Fruit fly (Drosophila melanogaster) whole organism, embryonic: ENCODE results near the gene CG32344.

ENCODE experiments used
- ATbp ChIP-seq: fragments of 200-800 bp; sonication (Bioruptor generic); optimal IDR thresholded peaks from 2 replicates; lab custom pipeline; 2017; ENCODE audit warnings: missing biosample characterization, mild to moderate bottlenecking, missing genetic modification characterization, missing genetic modification reagents
- Bgb ChIP-seq: fragments of 200-800 bp; sonication (Bioruptor generic); IDR thresholded peaks from 2 replicates; pipeline ENCODE4 v1.3.6; 2022; ENCODE audit warnings: missing biosample characterization, missing genetic modification characterization; ENCODE audit not compliant: partially characterized antibody
- CG11398 ChIP-seq: fragments of 200-800 bp; sonication (Bioruptor generic); optimal IDR thresholded peaks from 2 replicates; lab custom pipeline; 2016; ENCODE audit warnings: missing biosample characterization, missing genetic modification characterization
- CG12104 ChIP-seq: fragments of 200-800 bp; sonication (Bioruptor generic); optimal IDR thresholded peaks from 3 replicates; lab custom pipeline; 2016; ENCODE audit warnings: missing biosample characterization, missing genetic modification characterization
- CG13287 ChIP-seq: fragments of 200-800 bp; sonication (Bioruptor generic); IDR thresholded peaks from 2 replicates; pipeline ENCODE4 v1.3.6; 2022; ENCODE audit warnings: missing biosample characterization, missing genetic modification characterization; ENCODE audit not compliant: partially characterized antibody
- CG16779 ChIP-seq: fragments of 200-800 bp; sonication (Bioruptor generic); IDR thresholded peaks from 2 replicates; pipeline ENCODE4 v1.3.6; 2022; ENCODE audit warnings: missing biosample characterization, missing genetic modification characterization
- CG16815 ChIP-seq: fragments of 200-800 bp; sonication (Bioruptor generic); optimal IDR thresholded peaks from 3 replicates; lab custom pipeline; 2017; ENCODE audit warnings: missing biosample characterization, mild to moderate bottlenecking, missing genetic modification characterization
- CG17186 ChIP-seq: fragments of 200-800 bp; sonication (Bioruptor generic); optimal IDR thresholded peaks from 3 replicates; lab custom pipeline; 2017; ENCODE audit warnings: missing biosample characterization, missing genetic modification reagents, missing genetic modification characterization
- CG31441 ChIP-seq: fragments of 200-800 bp; sonication (Bioruptor generic); IDR thresholded peaks from 2 replicates; pipeline ENCODE4 v1.3.6; 2022; ENCODE audit warnings: missing biosample characterization, missing genetic modification characterization
- CG32532 ChIP-seq: fragments of 200-800 bp; sonication (Bioruptor generic); IDR thresholded peaks from 2 replicates; pipeline ENCODE4 v1.3.6; 2022; ENCODE audit warnings: missing biosample characterization, missing genetic modification characterization
- CG33557 ChIP-seq: fragments of 200-800 bp; sonication (Bioruptor generic); optimal IDR thresholded peaks from 2 replicates; lab custom pipeline; 2019; ENCODE audit warnings: missing biosample characterization, mild to moderate bottlenecking, missing genetic modification characterization, moderate library complexity
- CG34224 ChIP-seq: fragments of 200-800 bp; sonication (Bioruptor generic); IDR thresholded peaks from 3 replicates; pipeline ENCODE4 v1.3.6; 2022; ENCODE audit warnings: missing biosample characterization, missing genetic modification characterization; ENCODE audit not compliant: partially characterized antibody
- CG43689 ChIP-seq: fragments of 200-800 bp; sonication (Bioruptor generic); IDR thresholded peaks from 2 replicates; pipeline ENCODE4 v1.3.6; 2022; ENCODE audit warnings: missing biosample characterization, missing genetic modification characterization
- CG6765 ChIP-seq: fragments of 200-800 bp; sonication (Bioruptor generic); optimal IDR thresholded peaks from 3 replicates; lab custom pipeline; 2017; ENCODE audit warnings: missing biosample characterization, mild to moderate bottlenecking, missing genetic modification characterization
- CG6813 ChIP-seq: fragments of 200-800 bp; sonication (Bioruptor generic); optimal IDR thresholded peaks from 2 replicates; lab custom pipeline; 2017; ENCODE audit warnings: missing biosample characterization, missing genetic modification characterization, mild to moderate bottlenecking, moderate library complexity, missing genetic modification reagents
- CG8281 ChIP-seq: fragments of 200-800 bp; sonication (Bioruptor generic); optimal IDR thresholded peaks from 2 replicates; lab custom pipeline; 2018; ENCODE audit warnings: missing biosample characterization, mild to moderate bottlenecking, missing genetic modification characterization, moderate library complexity
- CG8765 ChIP-seq: fragments of 200-800 bp; sonication (Bioruptor generic); IDR thresholded peaks from 2 replicates; pipeline ENCODE4 v1.3.6; 2022; ENCODE audit warnings: missing biosample characterization, missing genetic modification characterization
- CrebB ChIP-seq: fragments of 200-800 bp; sonication (Bioruptor generic); optimal IDR thresholded peaks from 3 replicates; lab custom pipeline; 2018; ENCODE audit warnings: missing biosample characterization, mild to moderate bottlenecking, missing genetic modification characterization
- Dfd ChIP-seq, 2 experiments: fragments of >200 bp; optimal IDR thresholded peaks; 2 replicates each; lab custom pipeline; 2017; ENCODE audit warnings: missing biosample characterization in 2 of 2, missing genetic modification characterization in 2 of 2
- Dip3 ChIP-seq: fragments of 200-800 bp; sonication (Bioruptor generic); optimal IDR thresholded peaks from 3 replicates; lab custom pipeline; 2016; ENCODE audit warnings: missing biosample characterization, missing genetic modification characterization
- Eip74EF ChIP-seq, 2 experiments: fragments of 200-800 bp in 1 of 2; fragments of >200 bp in 1 of 2; sonication (Bioruptor generic) in 1 of 2; optimal IDR thresholded peaks; 2 replicates each; lab custom pipeline; 2017 to 2019; ENCODE audit warnings: missing biosample characterization in 2 of 2, missing genetic modification characterization in 2 of 2, mild to moderate bottlenecking in 1 of 2, moderate library complexity in 1 of 2
- HmgD ChIP-seq: fragments of 200-800 bp; sonication (Bioruptor generic); optimal IDR thresholded peaks from 3 replicates; lab custom pipeline; 2016; ENCODE audit warnings: missing biosample characterization, missing genetic modification characterization
- Oli ChIP-seq: fragments of 200-800 bp; sonication (Bioruptor generic); optimal IDR thresholded peaks from 2 replicates; lab custom pipeline; 2018; ENCODE audit warnings: missing biosample characterization, mild to moderate bottlenecking, missing genetic modification characterization, moderate library complexity
- Sry-δ ChIP-seq: fragments of 200-800 bp; sonication (Bioruptor generic); optimal IDR thresholded peaks from 2 replicates; lab custom pipeline; 2016; ENCODE audit warnings: missing biosample characterization, missing genetic modification characterization
- TFAM ChIP-seq: fragments of 200-800 bp; sonication (Bioruptor generic); optimal IDR thresholded peaks from 2 replicates; lab custom pipeline; 2017; ENCODE audit warnings: missing biosample characterization, missing genetic modification characterization, inconsistent platforms
- Trl ChIP-seq, 3 experiments: fragments of >200 bp in 2 of 3; fragments of 200-800 bp in 1 of 3; sonication (Bioruptor generic) in 1 of 3; optimal IDR thresholded peaks; 2 replicates in 1 of 3; 3 replicates in 2 of 3; lab custom pipeline; 2016 to 2017; ENCODE audit warnings: missing biosample characterization in 1 of 3, missing genetic modification characterization in 1 of 3
- Xbp1 ChIP-seq: fragments of 200-800 bp; sonication (Bioruptor generic); optimal IDR thresholded peaks from 3 replicates; lab custom pipeline; 2016; ENCODE audit warnings: missing biosample characterization, mild to moderate bottlenecking, missing genetic modification characterization
- ac ChIP-seq: fragments of 200-800 bp; sonication (Bioruptor generic); optimal IDR thresholded peaks from 3 replicates; lab custom pipeline; 2017; ENCODE audit warnings: missing biosample characterization, mild to moderate bottlenecking, missing genetic modification characterization
- bcd ChIP-seq: fragments of 200-800 bp; sonication (Bioruptor generic); optimal IDR thresholded peaks from 2 replicates; lab custom pipeline; 2017; ENCODE audit warnings: missing biosample characterization, mild to moderate bottlenecking, missing genetic modification characterization
- bigmax ChIP-seq: fragments of 200-800 bp; sonication (Bioruptor generic); optimal IDR thresholded peaks from 2 replicates; lab custom pipeline; 2018; ENCODE audit warnings: missing biosample characterization, mild to moderate bottlenecking, missing genetic modification characterization
- bsh ChIP-seq, 2 experiments: fragments of 200-800 bp; sonication (Bioruptor generic); optimal IDR thresholded peaks; 2 replicates each; lab custom pipeline; 2017 to 2018; ENCODE audit warnings: mild to moderate bottlenecking in 2 of 2, missing biosample characterization in 2 of 2, missing genetic modification characterization in 2 of 2, moderate library complexity in 1 of 2
- btn ChIP-seq: fragments of 200-800 bp; sonication (Bioruptor generic); optimal IDR thresholded peaks from 2 replicates; lab custom pipeline; 2016; ENCODE audit warnings: missing biosample characterization, missing genetic modification characterization
- cg ChIP-seq: fragments of 200-800 bp; sonication (Bioruptor generic); optimal IDR thresholded peaks from 3 replicates; lab custom pipeline; 2019; ENCODE audit warnings: missing biosample characterization, mild to moderate bottlenecking, missing genetic modification characterization, moderate library complexity
- ci ChIP-seq: fragments of 200-800 bp; sonication (Bioruptor generic); IDR thresholded peaks from 3 replicates; pipeline ENCODE4 v1.3.6; 2022; ENCODE audit warnings: missing biosample characterization, missing genetic modification characterization
- emc ChIP-seq: fragments of 200-800 bp; sonication (Bioruptor generic); optimal IDR thresholded peaks from 2 replicates; lab custom pipeline; 2016; ENCODE audit warnings: missing biosample characterization, missing genetic modification characterization
- fd102C ChIP-seq: fragments of 200-800 bp; sonication (Bioruptor generic); optimal IDR thresholded peaks from 2 replicates; lab custom pipeline; 2018; ENCODE audit warnings: missing biosample characterization, mild to moderate bottlenecking, missing genetic modification characterization, moderate library complexity
- gcm2 ChIP-seq: fragments of 200-800 bp; sonication (Bioruptor generic); optimal IDR thresholded peaks from 2 replicates; lab custom pipeline; 2016; ENCODE audit warnings: missing biosample characterization, missing genetic modification characterization
- grau ChIP-seq: fragments of 200-800 bp; optimal IDR thresholded peaks from 3 replicates; lab custom pipeline; 2019; ENCODE audit warnings: missing biosample characterization, mild to moderate bottlenecking, missing genetic modification characterization, moderate library complexity
- hbn ChIP-seq: fragments of 200-800 bp; sonication (Bioruptor generic); IDR thresholded peaks from 2 replicates; pipeline ENCODE4 v1.3.6; 2022; ENCODE audit warnings: missing biosample characterization, missing genetic modification characterization; ENCODE audit not compliant: partially characterized antibody
- rib ChIP-seq: fragments of 200-800 bp; sonication (Bioruptor generic); IDR thresholded peaks from 2 replicates; pipeline ENCODE4 v1.3.6; 2022; ENCODE audit warnings: missing biosample characterization, missing genetic modification characterization
- salm ChIP-seq: fragments of 200-800 bp; sonication (Bioruptor generic); optimal IDR thresholded peaks from 2 replicates; lab custom pipeline; 2018; ENCODE audit warnings: missing biosample characterization, mild to moderate bottlenecking, missing genetic modification characterization
- shn ChIP-seq: fragments of 200-800 bp; sonication (Bioruptor generic); optimal IDR thresholded peaks from 3 replicates; lab custom pipeline; 2016; ENCODE audit warnings: missing biosample characterization, missing genetic modification characterization
- slbo ChIP-seq: fragments of 200-800 bp; sonication (Bioruptor generic); IDR thresholded peaks from 2 replicates; pipeline ENCODE4 v1.3.6; 2022; ENCODE audit warnings: missing biosample characterization, missing genetic modification characterization
- sna ChIP-seq: fragments of 200-800 bp; sonication (Bioruptor generic); IDR thresholded peaks from 2 replicates; pipeline ENCODE4 v1.3.6; 2022; ENCODE audit warnings: missing biosample characterization, missing genetic modification characterization; ENCODE audit not compliant: partially characterized antibody
- sr ChIP-seq: fragments of 200-800 bp; sonication (Bioruptor generic); IDR thresholded peaks from 3 replicates; pipeline ENCODE4 v1.3.6; 2022; ENCODE audit warnings: missing biosample characterization, missing genetic modification characterization
- sug ChIP-seq: fragments of 200-800 bp; optimal IDR thresholded peaks from 2 replicates; lab custom pipeline; 2019; ENCODE audit warnings: missing biosample characterization, mild to moderate bottlenecking, missing genetic modification characterization, moderate library complexity
- tx ChIP-seq: fragments of 200-800 bp; sonication (Bioruptor generic); optimal IDR thresholded peaks from 2 replicates; lab custom pipeline; 2016; ENCODE audit warnings: missing biosample characterization, missing genetic modification characterization

Gene CG32344

dm6 chr3L:331842-332802, 7.6 kb upstream of the CG32344 start, which contains the start of gene mthl9 (continued):
- TF ChIP-seq grau (no peak), CG13287 (GFP tag; lab: Robert Waterston, UW) (peak; percentile 45; the same call in 1 of the 2 replicates), Bgb (GFP tag; lab: Robert Waterston, UW) (peak; percentile 55), CG6765 (peak; percentile 45), btn (no peak), CG16779 (GFP tag; lab: Robert Waterston, UW) (no peak), CG12104 (GFP tag; lab: Kevin White, UChicago) (no peak), Xbp1 (no peak), Sry-δ (GFP tag; lab: Kevin White, UChicago) (no peak), CG8765 (GFP tag; lab: Robert Waterston, UW) (no peak), HmgD (no peak), sug (tag; lab: Kevin White, UChicago) (peak; percentile 90), Trl (optimal IDR thresholded peaks at IDR 0.05; lab: Kevin White, UChicago) (peak in 1 of 2 experiments; percentile 75), Trl (GFP tag; optimal IDR thresholded peaks at IDR 0.05; lab: Kevin White, UChicago) (peak; percentile 41), CG33557 (GFP tag; lab: Kevin White, UChicago) (no peak), bcd (GFP tag; lab: Kevin White, UChicago) (no peak), shn (no peak), hbn (GFP tag; lab: Robert Waterston, UW) (peak; percentile 49; the same call in 1 of the 2 replicates), tx (no peak), ci (GFP tag; lab: Robert Waterston, UW) (0 out of 3 replicates have a peak, but pooled peaks have one; percentile 5), slbo (peak; percentile 36; the same call in 1 of the 2 replicates), sna (GFP tag; lab: Robert Waterston, UW) (0 out of 2 replicates have a peak, but pooled peaks have one; percentile 35), CrebB (tag; lab: Kevin White, UChicago) (peak; percentile 12), ac (GFP tag; lab: Kevin White, UChicago) (no peak), CG34224 (0 out of 3 replicates have a peak, but pooled peaks have one; percentile 52), CG43689 (no peak), salm (tag; lab: Kevin White, UChicago) (no peak), CG17186 (GFP tag; lab: Kevin White, UChicago) (no peak), bsh (GFP tag; optimal IDR thresholded peaks at IDR 0.05; lab: Kevin White, UChicago) (no peak), ATbp (GFP tag; lab: Kevin White, UChicago) (no peak), CG31441 (GFP tag; lab: Robert Waterston, UW) (no peak), CG11398 (no peak), Dip3 (GFP tag; lab: Kevin White, UChicago) (no peak), TFAM (GFP tag; lab: Kevin White, UChicago) (no peak), CG32532 (peak; percentile 34; the same call in 1 of the 2 replicates), bigmax (GFP tag; lab: Kevin White, UChicago) (no peak), CG16815 (GFP tag; lab: Kevin White, UChicago) (no peak), fd102C (no peak), cg (GFP tag; lab: Kevin White, UChicago) (no peak), sr (GFP tag; lab: Robert Waterston, UW) (no peak), Eip74EF (GFP tag; optimal IDR thresholded peaks at IDR 0.05; lab: Kevin White, UChicago) (peak in 1 of 2 experiments; percentile 15), rib (GFP tag; lab: Robert Waterston, UW) (peak; percentile 33; the same call in 1 of the 2 replicates), gcm2 (no peak), Oli (tag; lab: Kevin White, UChicago) (no peak), emc (GFP tag; lab: Kevin White, UChicago) (no peak), CG8281 (tag; lab: Kevin White, UChicago) (no peak), Dfd (GFP tag; optimal IDR thresholded peaks at IDR 0.05; lab: Kevin White, UChicago) (no peak), CG6813 (GFP tag; lab: Kevin White, UChicago) (no peak)
